Worm (Caenorhabditis elegans) whole organism, young adult: ENCODE measurements around the gene F35G2.3.

Experiments
- F22D6.2 ChIP-seq: sonication (generic microtip); optimal IDR thresholded peaks from 2 replicates; lab custom pipeline; 2016; ENCODE audit warnings: mild to moderate bottlenecking, missing genetic modification characterization, missing compliant biosample characterization
- F55B11.4 ChIP-seq: sonication (generic microtip); optimal IDR thresholded peaks from 2 replicates; lab custom pipeline; 2016; ENCODE audit warnings: missing compliant biosample characterization, missing genetic modification characterization, borderline replicate concordance; ENCODE audit not compliant: insufficient read depth
- Y56A3A.18 ChIP-seq: fragments of 200-800 bp; sonication (Bioruptor generic); IDR thresholded peaks from 2 replicates; pipeline ENCODE4 v1.3.6; 2022; ENCODE audit warnings: missing genetic modification reagents, missing genetic modification characterization, missing compliant biosample characterization
- attf-3 ChIP-seq: fragments of 200-800 bp; sonication (Bioruptor generic); conservative IDR thresholded peaks from 2 replicates; pipeline ENCODE4 v1.3.6; 2022; ENCODE audit warnings: missing genetic modification reagents, missing genetic modification characterization, missing compliant biosample characterization
- ceh-100 ChIP-seq: fragments of 200-800 bp; sonication (Bioruptor generic); IDR thresholded peaks from 2 replicates; pipeline ENCODE4 v1.3.6; 2022; ENCODE audit warnings: missing genetic modification reagents, missing genetic modification characterization, missing compliant biosample characterization
- ceh-27 ChIP-seq: fragments of 200-800 bp; sonication (Bioruptor generic); optimal IDR thresholded peaks from 2 replicates; lab custom pipeline; 2018; ENCODE audit warnings: mild to moderate bottlenecking, missing genetic modification characterization, moderate library complexity, missing compliant biosample characterization
- dpl-1 ChIP-seq: fragments of 150-350 bp; optimal IDR thresholded peaks from 2 replicates; lab custom pipeline; 2014; ENCODE audit warnings: missing biosample characterization, missing genetic modification reagents, missing genetic modification characterization
- ets-4 ChIP-seq: fragments of 200-800 bp; sonication (Bioruptor generic); optimal IDR thresholded peaks from 2 replicates; lab custom pipeline; 2018; ENCODE audit warnings: mild to moderate bottlenecking, missing genetic modification characterization, missing compliant biosample characterization
- hmg-1.2 ChIP-seq: fragments of 200-800 bp; sonication (Bioruptor generic); IDR thresholded peaks from 2 replicates; pipeline ENCODE4 v1.3.6; 2022; ENCODE audit warnings: missing genetic modification reagents, missing genetic modification characterization, missing compliant biosample characterization
- lin-26 ChIP-seq: fragments of 200-800 bp; sonication (Bioruptor generic); IDR thresholded peaks from 2 replicates; pipeline ENCODE4 v1.3.6; 2022; ENCODE audit warnings: missing genetic modification reagents, missing genetic modification characterization, missing compliant biosample characterization
- lin-35 ChIP-seq, 3 experiments: fragments of 150-350 bp in 2 of 3; sonication (generic microtip) in 1 of 3; optimal IDR thresholded peaks; 2 replicates each; lab custom pipeline; 2014 to 2018; ENCODE audit warnings: missing biosample characterization in 3 of 3, missing genetic modification characterization in 3 of 3, missing genetic modification reagents in 3 of 3
- pbrm-1 ChIP-seq: fragments of 200-800 bp; sonication (Bioruptor generic); IDR thresholded peaks from 2 replicates; pipeline ENCODE4 v1.3.6; 2022; ENCODE audit warnings: missing genetic modification reagents, missing genetic modification characterization, missing compliant biosample characterization
- ztf-3 ChIP-seq: fragments of 200-800 bp; sonication (Bioruptor generic); optimal IDR thresholded peaks from 2 replicates; lab custom pipeline; 2018; ENCODE audit warnings: mild to moderate bottlenecking, missing genetic modification characterization, missing compliant biosample characterization
- ztf-6 ChIP-seq: fragments of 200-800 bp; sonication (Bioruptor generic); IDR thresholded peaks from 2 replicates; pipeline ENCODE4 v1.3.6; 2022; ENCODE audit warnings: missing genetic modification reagents, missing genetic modification characterization, missing compliant biosample characterization

ce11 chrIV:12238851-12239250, 29.4 kb downstream of the F35G2.3 start, which contains the start of gene sre-19:
- TF ChIP-seq ceh-100 (no peak), F55B11.4 (tag; lab: Kevin White, UChicago) (no peak), ceh-27 (GFP tag; lab: Kevin White, UChicago) (no peak), lin-35 (GFP tag; optimal IDR thresholded peaks at IDR 0.05; lab: Kevin White, UChicago) (no peak), dpl-1 (no peak), Y56A3A.18 (no peak), pbrm-1 (GFP tag; lab: Robert Waterston, UW) (no peak), lin-26 (GFP tag; lab: Robert Waterston, UW) (no peak), ets-4 (GFP tag; lab: Kevin White, UChicago) (no peak), attf-3 (GFP tag; lab: Robert Waterston, UW) (no peak), ztf-3 (no peak), hmg-1.2 (GFP tag; lab: Robert Waterston, UW) (no peak), ztf-6 (GFP tag; lab: Robert Waterston, UW) (no peak), F22D6.2 (no peak)
